Worm (Caenorhabditis elegans): Measurements from ENCODE around the gene C55A1.1.

ce11 chrV:15621518-15621917, at the start of gene C55A1.1:
- TF ChIP-seq fos-1 (tag; optimal IDR thresholded peaks at IDR 0.05) (no peak), fkh-10 (GFP tag; optimal IDR thresholded peaks at IDR 0.05) (no peak), nhr-77 (tag; optimal IDR thresholded peaks at IDR 0.05) (no peak)
